Fruit fly (Drosophila melanogaster) whole organism, embryonic: ENCODE measurements around the gene CG42268.

ENCODE experiments used
- Adf1 ChIP-seq: fragments of 200-800 bp; sonication (Bioruptor generic); IDR thresholded peaks from 2 replicates; pipeline ENCODE4 v1.3.6; 2022; ENCODE audit warnings: missing biosample characterization, missing genetic modification characterization
- Atf-2 ChIP-seq: fragments of 200-800 bp; sonication (Bioruptor generic); optimal IDR thresholded peaks from 2 replicates; lab custom pipeline; 2016; ENCODE audit warnings: missing biosample characterization, missing genetic modification characterization
- CG10366 ChIP-seq: fragments of 200-800 bp; sonication (Bioruptor generic); IDR thresholded peaks from 2 replicates; pipeline ENCODE4 v1.3.6; 2022; ENCODE audit warnings: missing biosample characterization, missing genetic modification characterization
- CG11456 ChIP-seq: fragments of 200-800 bp; sonication (Bioruptor generic); IDR thresholded peaks from 3 replicates; pipeline ENCODE4 v1.3.6; 2022; ENCODE audit warnings: missing biosample characterization, missing genetic modification characterization
- CG11504 ChIP-seq: fragments of 200-800 bp; sonication (Bioruptor generic); optimal IDR thresholded peaks from 3 replicates; lab custom pipeline; 2019; ENCODE audit warnings: missing biosample characterization, mild to moderate bottlenecking, missing genetic modification characterization, moderate library complexity
- CG12155 ChIP-seq: fragments of 200-800 bp; sonication (Bioruptor generic); optimal IDR thresholded peaks from 3 replicates; lab custom pipeline; 2016; ENCODE audit warnings: missing biosample characterization, missing genetic modification characterization
- CG1233 ChIP-seq: fragments of 200-800 bp; sonication (Bioruptor generic); optimal IDR thresholded peaks from 4 replicates; lab custom pipeline; 2018; ENCODE audit warnings: missing biosample characterization, mild to moderate bottlenecking, missing genetic modification characterization
- CG15479 ChIP-seq: fragments of 200-800 bp; sonication (Bioruptor generic); optimal IDR thresholded peaks from 3 replicates; lab custom pipeline; 2019; ENCODE audit warnings: missing biosample characterization, mild to moderate bottlenecking, missing genetic modification characterization, moderate library complexity
- CG17802 ChIP-seq: fragments of 200-800 bp; sonication (Bioruptor generic); optimal IDR thresholded peaks from 2 replicates; lab custom pipeline; 2018; ENCODE audit warnings: missing biosample characterization, mild to moderate bottlenecking, missing genetic modification characterization, moderate library complexity
- CG2199 ChIP-seq: fragments of 200-800 bp; sonication (Bioruptor generic); IDR thresholded peaks from 3 replicates; pipeline ENCODE4 v1.3.6; 2022; ENCODE audit warnings: missing biosample characterization, missing genetic modification characterization
- CG2875 ChIP-seq: fragments of 200-800 bp; sonication (Bioruptor generic); optimal IDR thresholded peaks from 2 replicates; lab custom pipeline; 2017; ENCODE audit warnings: missing biosample characterization, mild to moderate bottlenecking, missing genetic modification characterization, missing genetic modification reagents
- CG31224 ChIP-seq: fragments of 200-800 bp; sonication (Bioruptor generic); IDR thresholded peaks from 2 replicates; pipeline ENCODE4 v1.3.6; 2022; ENCODE audit warnings: missing biosample characterization, missing genetic modification characterization
- CG31388 ChIP-seq: fragments of 200-800 bp; sonication (Bioruptor generic); optimal IDR thresholded peaks from 2 replicates; lab custom pipeline; 2016; ENCODE audit warnings: missing biosample characterization, missing genetic modification characterization
- CG3281 ChIP-seq: fragments of 200-800 bp; sonication (Bioruptor generic); optimal IDR thresholded peaks from 3 replicates; lab custom pipeline; 2017; ENCODE audit warnings: missing biosample characterization, mild to moderate bottlenecking, missing genetic modification characterization
- CG33213 ChIP-seq: fragments of 200-800 bp; sonication (Bioruptor generic); optimal IDR thresholded peaks from 3 replicates; lab custom pipeline; 2016; ENCODE audit warnings: missing biosample characterization, missing genetic modification characterization
- CG3838 ChIP-seq: fragments of 200-800 bp; sonication (Bioruptor generic); optimal IDR thresholded peaks from 3 replicates; lab custom pipeline; 2016; ENCODE audit warnings: missing biosample characterization, missing genetic modification characterization
- CG4282 ChIP-seq: fragments of 200-800 bp; sonication (Bioruptor generic); optimal IDR thresholded peaks from 2 replicates; lab custom pipeline; 2016; ENCODE audit warnings: missing biosample characterization, missing genetic modification characterization
- CG4707 ChIP-seq: fragments of 200-800 bp; sonication (Bioruptor generic); optimal IDR thresholded peaks from 2 replicates; lab custom pipeline; 2018; ENCODE audit warnings: missing biosample characterization, mild to moderate bottlenecking, missing genetic modification characterization, moderate library complexity
- CG6813 ChIP-seq: fragments of 200-800 bp; sonication (Bioruptor generic); optimal IDR thresholded peaks from 2 replicates; lab custom pipeline; 2017; ENCODE audit warnings: missing biosample characterization, missing genetic modification characterization, mild to moderate bottlenecking, moderate library complexity, missing genetic modification reagents
- CG8944 ChIP-seq: fragments of 200-800 bp; sonication (Bioruptor generic); optimal IDR thresholded peaks from 3 replicates; lab custom pipeline; 2016; ENCODE audit warnings: missing biosample characterization, missing genetic modification characterization
- CG9727 ChIP-seq: fragments of 200-800 bp; sonication (Bioruptor generic); optimal IDR thresholded peaks from 3 replicates; lab custom pipeline; 2017; ENCODE audit warnings: missing biosample characterization, mild to moderate bottlenecking, missing genetic modification characterization
- Chrac-16 ChIP-seq: fragments of 200-800 bp; sonication (Bioruptor generic); optimal IDR thresholded peaks from 3 replicates; lab custom pipeline; 2016; ENCODE audit warnings: missing biosample characterization, missing genetic modification characterization
- Dip2 ChIP-seq: fragments of 200-800 bp; sonication (Bioruptor generic); IDR thresholded peaks from 2 replicates; pipeline ENCODE4 v1.3.6; 2022; ENCODE audit warnings: missing biosample characterization, missing genetic modification characterization
- Doc2 ChIP-seq: fragments of 200-800 bp; sonication (Bioruptor generic); IDR thresholded peaks from 2 replicates; pipeline ENCODE4 v1.3.6; 2022; ENCODE audit warnings: missing biosample characterization, missing genetic modification characterization
- Fer2 ChIP-seq: fragments of 200-800 bp; sonication (Bioruptor generic); optimal IDR thresholded peaks from 2 replicates; lab custom pipeline; 2018; ENCODE audit warnings: missing biosample characterization, mild to moderate bottlenecking, missing genetic modification characterization, moderate library complexity
- Gug ChIP-seq: fragments of 200-800 bp; sonication (Bioruptor generic); IDR thresholded peaks from 4 replicates; pipeline ENCODE4 v1.3.6; 2022; ENCODE audit warnings: missing biosample characterization, missing genetic modification characterization
- Myb ChIP-seq: fragments of 200-800 bp; sonication (Bioruptor generic); optimal IDR thresholded peaks from 2 replicates; lab custom pipeline; 2016; ENCODE audit warnings: missing biosample characterization, missing genetic modification characterization
- Ssrp ChIP-seq: fragments of 200-800 bp; sonication (Bioruptor generic); optimal IDR thresholded peaks from 2 replicates; lab custom pipeline; 2018; ENCODE audit warnings: missing biosample characterization, mild to moderate bottlenecking, missing genetic modification characterization, moderate library complexity
- Xbp1 ChIP-seq: fragments of 200-800 bp; sonication (Bioruptor generic); optimal IDR thresholded peaks from 3 replicates; lab custom pipeline; 2016; ENCODE audit warnings: missing biosample characterization, mild to moderate bottlenecking, missing genetic modification characterization
- bbx ChIP-seq: fragments of 200-800 bp; sonication (Bioruptor generic); IDR thresholded peaks from 2 replicates; pipeline ENCODE4 v1.3.6; 2022; ENCODE audit warnings: missing biosample characterization, missing genetic modification characterization; ENCODE audit not compliant: partially characterized antibody
- bowl ChIP-seq: fragments of 200-800 bp; sonication (Bioruptor generic); IDR thresholded peaks from 2 replicates; pipeline ENCODE4 v1.3.6; 2022; ENCODE audit warnings: missing biosample characterization, missing genetic modification characterization
- bsh ChIP-seq, 2 experiments: fragments of 200-800 bp; sonication (Bioruptor generic); optimal IDR thresholded peaks; 2 replicates each; lab custom pipeline; 2017 to 2018; ENCODE audit warnings: mild to moderate bottlenecking in 2 of 2, missing biosample characterization in 2 of 2, missing genetic modification characterization in 2 of 2, moderate library complexity in 1 of 2
- chif ChIP-seq, 2 experiments: fragments of 200-800 bp; sonication (Bioruptor generic); optimal IDR thresholded peaks; 3 replicates each; lab custom pipeline; 2016; ENCODE audit warnings: missing biosample characterization in 2 of 2, missing genetic modification characterization in 2 of 2
- chinmo ChIP-seq: fragments of 200-800 bp; sonication (Bioruptor generic); IDR thresholded peaks from 4 replicates; pipeline ENCODE4 v1.3.6; 2022; ENCODE audit warnings: missing biosample characterization, missing genetic modification characterization; ENCODE audit not compliant: partially characterized antibody
- crol ChIP-seq: fragments of 200-800 bp; sonication (Bioruptor generic); IDR thresholded peaks from 2 replicates; pipeline ENCODE4 v1.3.6; 2022; ENCODE audit warnings: missing biosample characterization, missing genetic modification characterization
- da ChIP-seq: fragments of 200-800 bp; sonication (Bioruptor generic); optimal IDR thresholded peaks from 2 replicates; lab custom pipeline; 2016; ENCODE audit warnings: missing biosample characterization, missing genetic modification characterization
- dmrt11E ChIP-seq: fragments of 200-800 bp; sonication (Bioruptor generic); optimal IDR thresholded peaks from 3 replicates; lab custom pipeline; 2018; ENCODE audit warnings: missing biosample characterization, mild to moderate bottlenecking, missing genetic modification characterization, moderate library complexity
- fd64A ChIP-seq: fragments of 200-800 bp; sonication (Bioruptor generic); optimal IDR thresholded peaks from 3 replicates; lab custom pipeline; 2018; ENCODE audit warnings: missing biosample characterization, mild to moderate bottlenecking, missing genetic modification characterization
- hb ChIP-seq: fragments of 200-800 bp; sonication (Bioruptor generic); IDR thresholded peaks from 3 replicates; pipeline ENCODE4 v1.3.6; 2022; ENCODE audit warnings: missing biosample characterization, missing genetic modification characterization; ENCODE audit not compliant: partially characterized antibody
- jumu ChIP-seq: fragments of 200-800 bp; sonication (Bioruptor generic); optimal IDR thresholded peaks from 3 replicates; lab custom pipeline; 2016; ENCODE audit warnings: missing biosample characterization, missing genetic modification characterization
- maf-S ChIP-seq: fragments of 200-800 bp; sonication (Bioruptor generic); optimal IDR thresholded peaks from 2 replicates; lab custom pipeline; 2016; ENCODE audit warnings: missing biosample characterization, missing genetic modification characterization
- onecut ChIP-seq: fragments of 200-800 bp; sonication (Bioruptor generic); IDR thresholded peaks from 2 replicates; pipeline ENCODE4 v1.3.6; 2022; ENCODE audit warnings: missing biosample characterization, missing genetic modification characterization
- pb ChIP-seq: fragments of 200-800 bp; sonication (Bioruptor generic); optimal IDR thresholded peaks from 3 replicates; lab custom pipeline; 2016; ENCODE audit warnings: missing biosample characterization, missing genetic modification characterization
- scrt ChIP-seq: fragments of 200-800 bp; sonication (Bioruptor generic); optimal IDR thresholded peaks from 2 replicates; lab custom pipeline; 2018; ENCODE audit warnings: missing biosample characterization, mild to moderate bottlenecking, missing genetic modification characterization, moderate library complexity
- sisA ChIP-seq: fragments of 200-800 bp; sonication (Bioruptor generic); IDR thresholded peaks from 2 replicates; pipeline ENCODE4 v1.3.6; 2022; ENCODE audit warnings: missing biosample characterization, missing genetic modification characterization
- tio ChIP-seq: fragments of 200-800 bp; sonication (Bioruptor generic); optimal IDR thresholded peaks from 2 replicates; lab custom pipeline; 2017; ENCODE audit warnings: missing biosample characterization, missing genetic modification characterization, inconsistent platforms
- tup ChIP-seq: fragments of 200-800 bp; sonication (Bioruptor generic); optimal IDR thresholded peaks from 2 replicates; lab custom pipeline; 2016; ENCODE audit warnings: missing biosample characterization, mild to moderate bottlenecking, missing genetic modification characterization, moderate library complexity
- usp ChIP-seq: fragments of >200 bp; optimal IDR thresholded peaks from 2 replicates; lab custom pipeline; 2017; ENCODE audit warnings: missing biosample characterization, missing genetic modification characterization
- z ChIP-seq: fragments of 200-800 bp; sonication (Bioruptor generic); IDR thresholded peaks from 3 replicates; pipeline ENCODE4 v1.3.6; 2022; ENCODE audit warnings: missing biosample characterization, missing genetic modification characterization
- zf30C ChIP-seq: fragments of 200-800 bp; sonication (Bioruptor generic); optimal IDR thresholded peaks from 3 replicates; lab custom pipeline; 2018; ENCODE audit warnings: missing biosample characterization, mild to moderate bottlenecking, missing genetic modification characterization

Gene CG42268

dm6 chr3L:9744060-9744549, 16.1 kb downstream of the CG42268 start:
- TF ChIP-seq scrt (peak; percentile 68), Fer2 (tag; lab: Kevin White, UChicago) (peak; percentile 25), CG4282 (GFP tag; lab: Kevin White, UChicago) (peak; percentile 4), dmrt11E (tag; lab: Kevin White, UChicago) (peak; percentile 77), CG12155 (GFP tag; lab: Kevin White, UChicago) (peak; percentile 48), CG3281 (GFP tag; lab: Kevin White, UChicago) (peak; percentile 91), pb (peak; percentile 92), CG2875 (GFP tag; lab: Kevin White, UChicago) (peak; percentile 82), CG15479 (GFP tag; lab: Kevin White, UChicago) (no peak), bowl (GFP tag; lab: Robert Waterston, UW) (peak; percentile 60; the same call in 1 of the 2 replicates), CG4707 (GFP tag; lab: Kevin White, UChicago) (peak; percentile 93), Atf-2 (GFP tag; lab: Kevin White, UChicago) (peak; percentile 57), chinmo (GFP tag; lab: Robert Waterston, UW) (no peak), Gug (GFP tag; lab: Robert Waterston, UW) (peak; percentile 73), Doc2 (GFP tag; lab: Robert Waterston, UW) (peak; percentile 11; the same call in 1 of the 2 replicates), CG8944 (peak; percentile 33), z (GFP tag; lab: Robert Waterston, UW) (peak; percentile 89), CG1233 (peak; percentile 72), CG2199 (no peak), bbx (GFP tag; lab: Robert Waterston, UW) (no peak), tio (GFP tag; lab: Kevin White, UChicago) (peak; percentile 79), tup (GFP tag; lab: Kevin White, UChicago) (no peak), CG33213 (peak; percentile 78), chif (GFP tag; optimal IDR thresholded peaks at IDR 0.05; lab: Kevin White, UChicago) (peak; percentile 49 to 81), CG31388 (GFP tag; lab: Kevin White, UChicago) (peak; percentile 87), CG31224 (peak; percentile 53), CG3838 (no peak), CG10366 (peak; percentile 77), CG11456 (GFP tag; lab: Robert Waterston, UW) (peak; percentile 84), Myb (peak; percentile 66), CG9727 (GFP tag; lab: Kevin White, UChicago) (peak; percentile 81), usp (GFP tag; lab: Kevin White, UChicago) (no peak), CG17802 (tag; lab: Kevin White, UChicago) (peak; percentile 70), Chrac-16 (GFP tag; lab: Kevin White, UChicago) (peak; percentile 57), Dip2 (GFP tag; lab: Robert Waterston, UW) (peak; percentile 45; the same call in 1 of the 2 replicates), zf30C (GFP tag; lab: Kevin White, UChicago) (no peak), crol (no peak), da (GFP tag; lab: Kevin White, UChicago) (no peak), Adf1 (GFP tag; lab: Robert Waterston, UW) (no peak), jumu (GFP tag; lab: Kevin White, UChicago) (peak; percentile 75), CG6813 (GFP tag; lab: Kevin White, UChicago) (peak; percentile 77), hb (GFP tag; lab: Robert Waterston, UW) (no peak), bsh (GFP tag; optimal IDR thresholded peaks at IDR 0.05; lab: Kevin White, UChicago) (peak; percentile 74 to 83), sisA (GFP tag; lab: Robert Waterston, UW) (peak; percentile 92), Xbp1 (GFP tag; lab: Kevin White, UChicago) (peak; percentile 68), onecut (GFP tag; lab: Robert Waterston, UW) (peak; percentile 86), fd64A (GFP tag; lab: Kevin White, UChicago) (peak; percentile 79), maf-S (GFP tag; lab: Kevin White, UChicago) (peak; percentile 80), Ssrp (tag; lab: Kevin White, UChicago) (peak; percentile 74), CG11504 (tag; lab: Kevin White, UChicago) (peak; percentile 100)
